Worm (Caenorhabditis elegans) whole organism, L4 larva: Measurements from ENCODE around the gene dlc-4.

Experiments used
- D1046.2 ChIP-seq: fragments of 200-800 bp; sonication (Bioruptor generic); IDR thresholded peaks from 2 replicates; pipeline ENCODE4 v1.3.6; 2022; ENCODE audit warnings: missing genetic modification characterization, missing compliant biosample characterization
- F10B5.3 ChIP-seq: sonication (generic microtip); optimal IDR thresholded peaks from 2 replicates; lab custom pipeline; 2016; ENCODE audit warnings: mild to moderate bottlenecking, missing genetic modification characterization, missing compliant biosample characterization
- F37D6.2 ChIP-seq: sonication (generic microtip); optimal IDR thresholded peaks from 2 replicates; lab custom pipeline; 2016; ENCODE audit warnings: mild to moderate bottlenecking, missing genetic modification characterization, missing compliant biosample characterization
- F44E2.7 ChIP-seq: fragments of 200-800 bp; sonication (Bioruptor generic); IDR thresholded peaks from 2 replicates; pipeline ENCODE4 v2.1.2; 2022; ENCODE audit warnings: missing genetic modification characterization, missing compliant biosample characterization
- F49E8.2 ChIP-seq: sonication (generic microtip); optimal IDR thresholded peaks from 2 replicates; lab custom pipeline; 2016; ENCODE audit warnings: missing compliant biosample characterization, mild to moderate bottlenecking, missing genetic modification characterization, borderline replicate concordance
- R02D3.7 ChIP-seq: fragments of 150-350 bp; sonication (generic microtip); optimal IDR thresholded peaks from 3 replicates; lab custom pipeline; 2014; ENCODE audit warnings: missing biosample characterization, missing genetic modification characterization
- Y105C5A.15 ChIP-seq: fragments of 200-800 bp; sonication (Bioruptor generic); IDR thresholded peaks from 2 replicates; pipeline ENCODE4 v1.3.6; 2022; ENCODE audit warnings: missing genetic modification characterization, missing compliant biosample characterization
- Y48G9A.11 ChIP-seq: fragments of 200-800 bp; sonication (Bioruptor generic); IDR thresholded peaks from 2 replicates; pipeline ENCODE4 v1.3.6; 2022; ENCODE audit warnings: missing genetic modification reagents, missing genetic modification characterization, missing compliant biosample characterization
- Y5F2A.4 ChIP-seq: fragments of 200-800 bp; sonication (Bioruptor generic); optimal IDR thresholded peaks from 2 replicates; lab custom pipeline; 2018; ENCODE audit warnings: mild to moderate bottlenecking, missing genetic modification characterization, missing compliant biosample characterization
- ZK546.5 ChIP-seq, 2 experiments: sonication (generic microtip); optimal IDR thresholded peaks; 2 replicates each; lab custom pipeline; 2017; ENCODE audit warnings: missing biosample characterization in 2 of 2, missing genetic modification characterization in 2 of 2
- aha-1 ChIP-seq: fragments of 150-350 bp; peaks from one replicate; lab custom pipeline; 2014; ENCODE audit warnings: missing biosample characterization, missing genetic modification characterization
- ceh-20 ChIP-seq: fragments of 200-800 bp; sonication (Bioruptor generic); IDR thresholded peaks from 2 replicates; pipeline ENCODE4 v1.3.6; 2022; ENCODE audit warnings: missing genetic modification reagents, missing genetic modification characterization, missing compliant biosample characterization
- ceh-62 ChIP-seq: sonication (generic microtip); optimal IDR thresholded peaks from 2 replicates; lab custom pipeline; 2017; ENCODE audit warnings: missing biosample characterization, missing genetic modification characterization
- ceh-82 ChIP-seq: sonication (generic microtip); optimal IDR thresholded peaks from 2 replicates; lab custom pipeline; 2017; ENCODE audit warnings: missing biosample characterization, missing genetic modification characterization
- ces-1 ChIP-seq: fragments of 150-350 bp; sonication (generic microtip); optimal IDR thresholded peaks from 4 replicates; lab custom pipeline; 2014; ENCODE audit warnings: missing biosample characterization, missing genetic modification reagents, missing genetic modification characterization
- cey-2 ChIP-seq: sonication (generic microtip); optimal IDR thresholded peaks from 3 replicates; lab custom pipeline; 2017; ENCODE audit warnings: missing genetic modification characterization, mild to moderate bottlenecking, missing compliant biosample characterization, antibody characterized with exemption, borderline replicate concordance; ENCODE audit not compliant: insufficient read depth
- ctbp-1 ChIP-seq: fragments of 200-800 bp; sonication (Bioruptor generic); IDR thresholded peaks from 2 replicates; pipeline ENCODE4 v1.3.6; 2022; ENCODE audit warnings: missing genetic modification reagents, missing genetic modification characterization, missing compliant biosample characterization
- daf-12 ChIP-seq: fragments of 150-350 bp; optimal IDR thresholded peaks from 2 replicates; lab custom pipeline; 2014; ENCODE audit warnings: missing biosample characterization, missing genetic modification reagents, missing genetic modification characterization
- daf-19 ChIP-seq: fragments of 200-800 bp; sonication (Bioruptor generic); conservative IDR thresholded peaks from 2 replicates; pipeline ENCODE4 v1.3.6; 2022; ENCODE audit warnings: missing genetic modification characterization, missing compliant biosample characterization
- daf-8 ChIP-seq: fragments of 200-800 bp; sonication (Bioruptor generic); IDR thresholded peaks from 2 replicates; pipeline ENCODE4 v1.3.6; 2022; ENCODE audit warnings: missing genetic modification characterization, missing compliant biosample characterization
- dmd-8 ChIP-seq: fragments of 200-800 bp; sonication (Bioruptor generic); IDR thresholded peaks from 2 replicates; pipeline ENCODE4 v1.3.6; 2022; ENCODE audit warnings: missing genetic modification characterization, missing compliant biosample characterization
- dpl-1 ChIP-seq: fragments of 150-350 bp; optimal IDR thresholded peaks from 2 replicates; lab custom pipeline; 2014; ENCODE audit warnings: missing biosample characterization, missing genetic modification reagents, missing genetic modification characterization
- duxl-1 ChIP-seq: sonication (generic microtip); optimal IDR thresholded peaks from 2 replicates; lab custom pipeline; 2016; ENCODE audit warnings: mild to moderate bottlenecking, missing genetic modification characterization, moderate library complexity, missing compliant biosample characterization; ENCODE audit not compliant: poor library complexity
- fos-1 ChIP-seq: fragments of 150-350 bp; optimal IDR thresholded peaks from 2 replicates; lab custom pipeline; 2014; ENCODE audit warnings: missing biosample characterization, missing genetic modification characterization
- gei-8 ChIP-seq: fragments of 200-800 bp; sonication (Bioruptor generic); optimal IDR thresholded peaks from 2 replicates; lab custom pipeline; 2018; ENCODE audit warnings: mild to moderate bottlenecking, missing genetic modification characterization, missing compliant biosample characterization
- hif-1 ChIP-seq, 2 experiments: sonication (generic microtip); optimal IDR thresholded peaks; 2 replicates each; lab custom pipeline; 2016 to 2017; ENCODE audit warnings: missing compliant biosample characterization in 2 of 2, missing genetic modification characterization in 2 of 2, missing genetic modification reagents in 2 of 2, missing genotype in 2 of 2, mild to moderate bottlenecking in 1 of 2
- lim-7 ChIP-seq: fragments of 200-800 bp; sonication (Bioruptor generic); IDR thresholded peaks from 2 replicates; pipeline ENCODE4 v1.3.6; 2022; ENCODE audit warnings: missing genetic modification characterization, missing compliant biosample characterization
- lin-15B ChIP-seq: fragments of 150-350 bp; sonication (generic microtip); optimal IDR thresholded peaks from 3 replicates; lab custom pipeline; 2014; ENCODE audit warnings: missing biosample characterization, missing genetic modification characterization
- lin-39 ChIP-seq: fragments of 150-350 bp; optimal IDR thresholded peaks from 2 replicates; lab custom pipeline; 2014; ENCODE audit warnings: missing biosample characterization, missing genetic modification reagents, missing genetic modification characterization
- lsy-2 ChIP-seq, 2 experiments: fragments of 150-350 bp in 1 of 2; sonication (generic microtip) in 1 of 2; optimal IDR thresholded peaks; 2 replicates each; lab custom pipeline; 2014 to 2017; ENCODE audit warnings: missing biosample characterization in 2 of 2, missing genetic modification characterization in 2 of 2
- madf-5 ChIP-seq, 2 experiments: fragments of 200-800 bp; sonication (Bioruptor generic); IDR thresholded peaks; 2 replicates each; pipeline ENCODE4 v1.3.6; 2022; ENCODE audit warnings: missing compliant biosample characterization in 2 of 2, missing genetic modification characterization in 2 of 2
- madf-9 ChIP-seq: fragments of 200-800 bp; sonication (Bioruptor generic); conservative IDR thresholded peaks from 2 replicates; pipeline ENCODE4 v1.3.6; 2022; ENCODE audit warnings: missing genetic modification reagents, missing genetic modification characterization, missing compliant biosample characterization
- mdt-29 ChIP-seq: fragments of 200-800 bp; sonication (Bioruptor generic); IDR thresholded peaks from 2 replicates; pipeline ENCODE4 v1.3.6; 2022; ENCODE audit warnings: missing genetic modification reagents, missing genetic modification characterization, missing compliant biosample characterization
- mxl-2 ChIP-seq: fragments of 200-800 bp; sonication (Bioruptor generic); conservative IDR thresholded peaks from 2 replicates; pipeline ENCODE4 v1.3.6; 2022; ENCODE audit warnings: missing genetic modification reagents, missing genetic modification characterization, missing compliant biosample characterization
- nhr-10 ChIP-seq: fragments of 150-350 bp; optimal IDR thresholded peaks from 2 replicates; lab custom pipeline; 2014; ENCODE audit warnings: missing biosample characterization, missing genetic modification characterization
- nhr-102 ChIP-seq: sonication (generic microtip); optimal IDR thresholded peaks from 2 replicates; lab custom pipeline; 2016; ENCODE audit warnings: mild to moderate bottlenecking, missing genetic modification characterization, moderate library complexity, missing compliant biosample characterization
- nhr-237 ChIP-seq: sonication (generic microtip); optimal IDR thresholded peaks from 2 replicates; lab custom pipeline; 2017; ENCODE audit warnings: missing biosample characterization, missing genetic modification characterization
- nhr-25 ChIP-seq: sonication (generic microtip); optimal IDR thresholded peaks from 2 replicates; lab custom pipeline; 2017; ENCODE audit warnings: missing genetic modification characterization, mild to moderate bottlenecking, missing compliant biosample characterization, antibody characterized with exemption, moderate library complexity, borderline replicate concordance; ENCODE audit not compliant: insufficient read depth
- nhr-48 ChIP-seq: sonication (generic microtip); optimal IDR thresholded peaks from 2 replicates; lab custom pipeline; 2016; ENCODE audit warnings: mild to moderate bottlenecking, missing genetic modification characterization, missing compliant biosample characterization
- nhr-76 ChIP-seq: fragments of 150-350 bp; optimal IDR thresholded peaks from 2 replicates; lab custom pipeline; 2014; ENCODE audit warnings: missing biosample characterization, missing genetic modification characterization
- nhr-77 ChIP-seq: fragments of 150-350 bp; optimal IDR thresholded peaks from 2 replicates; lab custom pipeline; 2014; ENCODE audit warnings: missing biosample characterization, missing genetic modification characterization
- skn-1 ChIP-seq: fragments of 150-350 bp; optimal IDR thresholded peaks from 2 replicates; lab custom pipeline; 2014; ENCODE audit warnings: missing biosample characterization, missing genetic modification characterization
- snpc-4 ChIP-seq: fragments of 150-350 bp; optimal IDR thresholded peaks from 2 replicates; lab custom pipeline; 2014; ENCODE audit warnings: missing biosample characterization, missing genetic modification characterization
- tra-1 ChIP-seq: fragments of 200-800 bp; sonication (Bioruptor generic); IDR thresholded peaks from 2 replicates; pipeline ENCODE4 v1.3.6; 2022; ENCODE audit warnings: missing genetic modification reagents, missing genetic modification characterization, missing compliant biosample characterization
- unc-62 ChIP-seq, 3 experiments: fragments of 150-350 bp in 1 of 3; sonication (generic microtip); optimal IDR thresholded peaks in 2 of 3; peaks in 1 of 3; 1 replicate in 1 of 3; 2 replicates in 2 of 3; lab custom pipeline; 2014 to 2017; ENCODE audit warnings: missing biosample characterization in 3 of 3, missing genetic modification characterization in 3 of 3, missing genetic modification reagents in 3 of 3, missing genotype in 1 of 3
- vab-7 ChIP-seq: fragments of 200-800 bp; sonication (Bioruptor generic); IDR thresholded peaks from 2 replicates; pipeline ENCODE4 v1.3.6; 2022; ENCODE audit warnings: missing genetic modification reagents, missing genetic modification characterization, missing compliant biosample characterization
- zip-2 ChIP-seq: fragments of 150-350 bp; optimal IDR thresholded peaks from 2 replicates; lab custom pipeline; 2014; ENCODE audit warnings: missing biosample characterization, missing genetic modification characterization
- ztf-7 ChIP-seq: fragments of 150-350 bp; optimal IDR thresholded peaks from 2 replicates; lab custom pipeline; 2014; ENCODE audit warnings: missing biosample characterization, missing genetic modification characterization

Gene dlc-4

DNA sequence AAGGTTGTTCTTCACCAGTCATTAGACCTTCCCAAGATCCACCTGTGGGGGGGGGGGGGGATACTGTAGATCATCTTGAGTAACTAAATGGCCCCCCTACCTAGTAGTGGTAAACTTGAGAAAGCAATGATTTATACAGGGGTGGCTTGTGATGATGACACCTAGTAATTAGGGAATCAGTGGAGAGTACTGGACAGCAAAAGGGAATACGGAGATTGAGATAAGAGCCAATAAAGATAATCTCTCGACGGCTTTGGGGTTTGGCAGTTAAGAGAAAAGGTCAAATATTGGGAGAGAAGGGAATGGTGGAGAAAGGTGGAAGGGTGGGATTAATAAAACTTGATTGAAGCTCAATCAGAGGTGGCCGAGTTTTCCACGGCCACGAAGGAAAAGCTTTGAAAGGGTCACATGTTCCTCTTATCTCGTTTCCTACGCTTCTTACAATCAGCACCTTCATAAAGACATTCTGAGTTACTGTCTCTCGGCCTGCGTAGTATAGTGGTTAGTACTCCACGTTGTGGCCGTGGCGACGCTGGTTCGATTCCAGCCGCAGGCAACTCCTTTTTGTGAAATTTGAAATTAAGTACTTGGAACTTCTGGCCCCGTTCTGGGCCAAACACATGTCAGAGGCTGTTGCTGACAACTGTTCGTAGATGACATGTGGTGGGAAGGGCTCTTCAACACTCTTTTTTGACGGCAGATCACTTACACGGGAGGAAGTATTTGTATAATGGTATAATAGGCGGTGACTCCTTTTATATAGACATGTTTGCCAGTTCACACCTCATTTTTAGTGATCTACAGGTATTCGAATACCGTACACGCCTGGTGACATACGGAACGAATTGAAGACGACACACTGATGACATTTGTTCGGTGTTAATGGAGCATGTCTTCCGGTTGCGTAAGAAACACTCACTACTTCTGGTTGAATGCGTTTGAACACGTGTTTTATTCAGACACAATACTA, 42.4 kb upstream of the dlc-4 start (continued):
- TF ChIP-seq tra-1 = peak; percentile 60; the same call in 1 of the 2 replicates
- TF ChIP-seq nhr-25 (tag; lab: Kevin White, UChicago) = no peak
- peak in 1 of 2 experiments; percentile 27 for TF ChIP-seq lsy-2 (tag; optimal IDR thresholded peaks at IDR 0.05; lab: Kevin White, UChicago)
- no peak for TF ChIP-seq F10B5.3 (tag; lab: Kevin White, UChicago)
- TF ChIP-seq ceh-20 (GFP tag; lab: Robert Waterston, UW) = peak; percentile 43; the same call in 1 of the 2 replicates
- peak; percentile 75; the same call in 1 of the 2 replicates for TF ChIP-seq D1046.2 (GFP tag; lab: Robert Waterston, UW)
- TF ChIP-seq Y5F2A.4 = peak; percentile 63
- TF ChIP-seq ceh-62 (tag; lab: Kevin White, UChicago) = no peak
- TF ChIP-seq skn-1 (tag; lab: Kevin White, UChicago) = no peak
- no peak for TF ChIP-seq F37D6.2
- TF ChIP-seq mdt-29 (GFP tag; lab: Robert Waterston, UW) = peak; percentile 61
- no peak for TF ChIP-seq nhr-237 (tag; lab: Kevin White, UChicago)
- TF ChIP-seq ces-1 = no peak
- peak; percentile 69 for TF ChIP-seq nhr-102 (tag; lab: Kevin White, UChicago)
- peak; percentile 92 for TF ChIP-seq lim-7 (GFP tag; lab: Robert Waterston, UW)
- TF ChIP-seq nhr-48 (tag; lab: Kevin White, UChicago) = no peak
- peak; percentile 85 for TF ChIP-seq gei-8
- TF ChIP-seq madf-9 (GFP tag; lab: Robert Waterston, UW) = peak; percentile 81
- no peak for TF ChIP-seq fos-1 (tag; lab: Kevin White, UChicago)
- peak; percentile 71 to 86; a peak in 2 of 4 replicates for TF ChIP-seq madf-5 (GFP tag; IDR thresholded peaks at IDR 0.05; lab: Robert Waterston, UW)
- 0 out of 2 replicates have a peak, but pooled peaks have one; percentile 35 for TF ChIP-seq daf-8 (GFP tag; lab: Robert Waterston, UW)
- peak; percentile 19 for TF ChIP-seq zip-2 (tag; lab: Kevin White, UChicago)
- no peak for TF ChIP-seq nhr-77 (tag; lab: Kevin White, UChicago)
- 0 out of 2 replicates have a peak, but pooled peaks have one; percentile 33 for TF ChIP-seq mxl-2 (GFP tag; lab: Robert Waterston, UW)
- TF ChIP-seq unc-62 (GFP tag; optimal IDR thresholded peaks at IDR 0.05 in 1 of 2; lab: Kevin White, UChicago) = peak in 1 of 2 experiments; percentile 69
- no peak for TF ChIP-seq unc-62 (tag; optimal IDR thresholded peaks at IDR 0.05; lab: Kevin White, UChicago)
- TF ChIP-seq ctbp-1 = peak; percentile 59
- no peak for TF ChIP-seq nhr-10 (tag; lab: Kevin White, UChicago)
- no peak for TF ChIP-seq dpl-1 (GFP tag; lab: Kevin White, UChicago)
- TF ChIP-seq vab-7 = peak; percentile 87
- peak; percentile 54; the same call in 1 of the 2 replicates for TF ChIP-seq Y48G9A.11 (GFP tag; lab: Robert Waterston, UW)
- TF ChIP-seq ztf-7 (tag; lab: Kevin White, UChicago) = no peak
- peak; percentile 29 for TF ChIP-seq aha-1
- no peak for TF ChIP-seq ZK546.5 (tag; optimal IDR thresholded peaks at IDR 0.05; lab: Kevin White, UChicago)
- TF ChIP-seq ceh-82 (tag; lab: Kevin White, UChicago) = no peak
- TF ChIP-seq hif-1 (tag; optimal IDR thresholded peaks at IDR 0.05; lab: Kevin White, UChicago) = peak in 1 of 2 experiments; percentile 26
- TF ChIP-seq duxl-1 = peak; percentile 19
- TF ChIP-seq lin-39 = no peak
- TF ChIP-seq R02D3.7 (tag; lab: Kevin White, UChicago) = no peak
- TF ChIP-seq lin-15B (tag; lab: Kevin White, UChicago) = no peak
- TF ChIP-seq nhr-76 (tag; lab: Kevin White, UChicago) = no peak
- no peak for TF ChIP-seq daf-19 (GFP tag; lab: Robert Waterston, UW)
- 0 out of 2 replicates have a peak, but pooled peaks have one; percentile 73 for TF ChIP-seq F44E2.7
- peak; percentile 75 for TF ChIP-seq F49E8.2
- peak; percentile 96 for TF ChIP-seq dmd-8 (GFP tag; lab: Robert Waterston, UW)
- TF ChIP-seq cey-2 (tag; lab: Kevin White, UChicago) = no peak
- peak; percentile 93; the same call in 1 of the 2 replicates for TF ChIP-seq Y105C5A.15 (GFP tag; lab: Robert Waterston, UW)
- no peak for TF ChIP-seq snpc-4 (tag; lab: Kevin White, UChicago)
- TF ChIP-seq daf-12 (tag; lab: Kevin White, UChicago) = no peak
